Worm (Caenorhabditis elegans) whole organism, early embryonic: ENCODE results near the gene tmd-2.

Experiments
- B0310.2 ChIP-seq: sonication (generic microtip); optimal IDR thresholded peaks from 2 replicates; lab custom pipeline; 2016; ENCODE audit warnings: mild to moderate bottlenecking, missing genetic modification characterization, missing compliant biosample characterization
- F13C5.2 ChIP-seq: sonication (generic microtip); optimal IDR thresholded peaks from 2 replicates; lab custom pipeline; 2017; ENCODE audit warnings: mild to moderate bottlenecking, missing genetic modification characterization, inconsistent platforms, missing compliant biosample characterization
- aly-1 ChIP-seq: sonication (generic microtip); optimal IDR thresholded peaks from 2 replicates; lab custom pipeline; 2016; ENCODE audit warnings: missing genetic modification characterization, missing compliant biosample characterization
- ama-1 ChIP-seq: fragments of 150-350 bp; optimal IDR thresholded peaks from 2 replicates; lab custom pipeline; 2014
- ceh-13 ChIP-seq: fragments of 200-800 bp; sonication (Bioruptor generic); optimal IDR thresholded peaks from 2 replicates; lab custom pipeline; 2018; ENCODE audit warnings: mild to moderate bottlenecking, missing genetic modification characterization, missing compliant biosample characterization
- ceh-36 ChIP-seq: sonication (generic microtip); optimal IDR thresholded peaks from 2 replicates; lab custom pipeline; 2016; ENCODE audit warnings: missing genetic modification characterization, inconsistent platforms, missing compliant biosample characterization
- ets-7 ChIP-seq: sonication (generic microtip); optimal IDR thresholded peaks from 2 replicates; lab custom pipeline; 2016; ENCODE audit warnings: missing genotype, missing genetic modification characterization, missing compliant biosample characterization
- flt-1 ChIP-seq: fragments of 200-800 bp; sonication (Bioruptor generic); IDR thresholded peaks from 2 replicates; pipeline ENCODE4 v1.3.6; 2022; ENCODE audit warnings: missing genetic modification characterization, missing compliant biosample characterization
- hmbx-1 ChIP-seq: sonication (generic microtip); optimal IDR thresholded peaks from 2 replicates; lab custom pipeline; 2016; ENCODE audit warnings: mild to moderate bottlenecking, missing genetic modification characterization, missing compliant biosample characterization
- hmg-4 ChIP-seq: fragments of 200-800 bp; sonication (Bioruptor generic); optimal IDR thresholded peaks from 2 replicates; lab custom pipeline; 2018; ENCODE audit warnings: mild to moderate bottlenecking, missing genetic modification characterization, missing compliant biosample characterization
- hnd-1 ChIP-seq: sonication (generic microtip); optimal IDR thresholded peaks from 2 replicates; lab custom pipeline; 2016; ENCODE audit warnings: missing genetic modification characterization, missing compliant biosample characterization
- pes-1 ChIP-seq: fragments of 200-800 bp; sonication (Bioruptor generic); IDR thresholded peaks from 2 replicates; pipeline ENCODE4 v1.3.6; 2022; ENCODE audit warnings: missing genetic modification reagents, missing genetic modification characterization, missing compliant biosample characterization
- scrt-1 ChIP-seq: fragments of 200-800 bp; sonication (Bioruptor generic); IDR thresholded peaks from 2 replicates; pipeline ENCODE4 v1.3.6; 2022; ENCODE audit warnings: missing genetic modification characterization, missing compliant biosample characterization
- sea-1 ChIP-seq: fragments of 200-800 bp; sonication (Bioruptor generic); conservative IDR thresholded peaks from 2 replicates; pipeline ENCODE4 v1.3.6; 2022; ENCODE audit warnings: missing genetic modification characterization, missing compliant biosample characterization
- tbx-11 ChIP-seq: fragments of 200-800 bp; sonication (Bioruptor generic); IDR thresholded peaks from 2 replicates; pipeline ENCODE4 v1.3.6; 2022; ENCODE audit warnings: missing genetic modification characterization, missing compliant biosample characterization
- tbx-37 ChIP-seq: fragments of 200-800 bp; sonication (Bioruptor generic); conservative IDR thresholded peaks from 2 replicates; pipeline ENCODE4 v1.3.6; 2022; ENCODE audit warnings: missing genetic modification reagents, missing genetic modification characterization, missing compliant biosample characterization
- tra-4 ChIP-seq: sonication (generic microtip); optimal IDR thresholded peaks from 2 replicates; lab custom pipeline; 2017; ENCODE audit warnings: missing genetic modification characterization, missing compliant biosample characterization

tmd-2 gene

ce11 chrV:8307013-8307412 is 27.4 kb upstream of the tmd-2 start:
- TF ChIP-seq B0310.2, result no peak
- TF ChIP-seq flt-1, result no peak
- no peak for TF ChIP-seq ama-1 (lab: Kevin White, UChicago)
- TF ChIP-seq aly-1 (tag; lab: Kevin White, UChicago), result no peak
- no peak for TF ChIP-seq ets-7 (tag; lab: Kevin White, UChicago)
- no peak for TF ChIP-seq scrt-1 (GFP tag; lab: Robert Waterston, UW)
- no peak for TF ChIP-seq sea-1 (GFP tag; lab: Robert Waterston, UW)
- TF ChIP-seq ceh-36, result no peak
- TF ChIP-seq hmg-4 (GFP tag; lab: Kevin White, UChicago), result no peak
- no peak for TF ChIP-seq tbx-11
- TF ChIP-seq hnd-1 (tag; lab: Kevin White, UChicago), result no peak
- no peak for TF ChIP-seq F13C5.2
- no peak for TF ChIP-seq pes-1 (GFP tag; lab: Robert Waterston, UW)
- TF ChIP-seq ceh-13, result no peak
- TF ChIP-seq hmbx-1, result no peak

ce11 chrV:8307681-8308080 is 26.8 kb upstream of the tmd-2 start, which contains the start of gene clec-218:
TSS of gene clec-218 (plus strand) at chrV:8307942.
- TF ChIP-seq sea-1 (GFP tag; lab: Robert Waterston, UW) (no peak), tbx-37 (GFP tag; lab: Robert Waterston, UW) (no peak), tra-4 (tag; lab: Kevin White, UChicago) (no peak), flt-1 (no peak), B0310.2 (no peak), ama-1 (lab: Kevin White, UChicago) (no peak), hnd-1 (tag; lab: Kevin White, UChicago) (no peak), tbx-11 (no peak), ets-7 (tag; lab: Kevin White, UChicago) (no peak)

ce11 chrV:8311210-8311609 is 23.2 kb upstream of the tmd-2 start, which contains the start of gene W02D7.12:
TSS of gene W02D7.12 (plus strand) at chrV:8311510.
- no peak for TF ChIP-seq sea-1 (GFP tag; lab: Robert Waterston, UW)
- no peak for TF ChIP-seq ama-1 (lab: Kevin White, UChicago)
- no peak for TF ChIP-seq pes-1 (GFP tag; lab: Robert Waterston, UW)
- TF ChIP-seq flt-1, result no peak
- no peak for TF ChIP-seq F13C5.2
- no peak for TF ChIP-seq B0310.2
- TF ChIP-seq hmg-4 (GFP tag; lab: Kevin White, UChicago), result no peak
- TF ChIP-seq hmbx-1, result no peak
- TF ChIP-seq tra-4 (tag; lab: Kevin White, UChicago), result no peak
- TF ChIP-seq tbx-11, result no peak
- TF ChIP-seq ets-7 (tag; lab: Kevin White, UChicago), result no peak
- TF ChIP-seq tbx-37 (GFP tag; lab: Robert Waterston, UW), result no peak
- TF ChIP-seq aly-1 (tag; lab: Kevin White, UChicago), result no peak
- TF ChIP-seq ceh-13, result no peak
- no peak for TF ChIP-seq ceh-36
- no peak for TF ChIP-seq hnd-1 (tag; lab: Kevin White, UChicago)
- no peak for TF ChIP-seq scrt-1 (GFP tag; lab: Robert Waterston, UW)

ce11 chrV:8318135-8318534 is 16.3 kb upstream of the tmd-2 start, which contains the start of gene clec-219:
TSS of gene clec-219 (plus strand) at chrV:8318435.
- TF ChIP-seq tbx-11 (no peak), tbx-37 (GFP tag; lab: Robert Waterston, UW) (no peak), sea-1 (GFP tag; lab: Robert Waterston, UW) (no peak)

ce11 chrV:8323545-8323944 is 10.9 kb upstream of the tmd-2 start:
- TF ChIP-seq ama-1 (lab: Kevin White, UChicago) (no peak), aly-1 (tag; lab: Kevin White, UChicago) (no peak), ceh-36 (no peak), tbx-11 (no peak), ceh-13 (no peak), flt-1 (no peak), sea-1 (GFP tag; lab: Robert Waterston, UW) (no peak), tbx-37 (GFP tag; lab: Robert Waterston, UW) (no peak), ets-7 (tag; lab: Kevin White, UChicago) (no peak), pes-1 (GFP tag; lab: Robert Waterston, UW) (no peak), scrt-1 (GFP tag; lab: Robert Waterston, UW) (no peak), F13C5.2 (no peak), hmg-4 (GFP tag; lab: Kevin White, UChicago) (no peak), hmbx-1 (no peak), tra-4 (tag; lab: Kevin White, UChicago) (no peak), B0310.2 (no peak), hnd-1 (tag; lab: Kevin White, UChicago) (no peak)

- TF ChIP-seq ceh-36, result no peak
- no peak for TF ChIP-seq tbx-11
- no peak for TF ChIP-seq hmbx-1
- TF ChIP-seq hnd-1 (tag; lab: Kevin White, UChicago), result no peak
- TF ChIP-seq B0310.2, result no peak
- no peak for TF ChIP-seq aly-1 (tag; lab: Kevin White, UChicago)
- no peak for TF ChIP-seq pes-1 (GFP tag; lab: Robert Waterston, UW)
- no peak for TF ChIP-seq F13C5.2
- TF ChIP-seq sea-1 (GFP tag; lab: Robert Waterston, UW), result no peak
- TF ChIP-seq ceh-13, result no peak
Observed at ce11 chrV:8325906-8326305, 8.6 kb upstream of the tmd-2 start.

ce11 chrV:8327080-8327479 is 7.4 kb upstream of the tmd-2 start:
- TF ChIP-seq pes-1 (GFP tag; lab: Robert Waterston, UW), result no peak
- no peak for TF ChIP-seq hnd-1 (tag; lab: Kevin White, UChicago)
- TF ChIP-seq F13C5.2, result no peak
- no peak for TF ChIP-seq ceh-36
- TF ChIP-seq hmbx-1, result no peak
- no peak for TF ChIP-seq hmg-4 (GFP tag; lab: Kevin White, UChicago)
- no peak for TF ChIP-seq scrt-1 (GFP tag; lab: Robert Waterston, UW)
- no peak for TF ChIP-seq aly-1 (tag; lab: Kevin White, UChicago)
- no peak for TF ChIP-seq ama-1 (lab: Kevin White, UChicago)
- TF ChIP-seq tra-4 (tag; lab: Kevin White, UChicago), result no peak
- no peak for TF ChIP-seq sea-1 (GFP tag; lab: Robert Waterston, UW)
- TF ChIP-seq flt-1, result no peak
- TF ChIP-seq B0310.2, result no peak

ce11 chrV:8329390-8329789 is 5.1 kb upstream of the tmd-2 start:
- TF ChIP-seq scrt-1 (GFP tag; lab: Robert Waterston, UW), result 0 out of 2 replicates have a peak, but pooled peaks have one; percentile 47
